Fruit fly (Drosophila melanogaster): ENCODE measurements around the gene Arpc3A.

- TF ChIP-seq CG8478 (optimal IDR thresholded peaks at IDR 0.05) (no peak), Dll (optimal IDR thresholded peaks at IDR 0.05) (no peak), psq (optimal IDR thresholded peaks at IDR 0.05) (no peak), EcR (GFP tag; optimal IDR thresholded peaks at IDR 0.05) (no peak), pan (optimal IDR thresholded peaks at IDR 0.05) (no peak), usp (GFP tag; optimal IDR thresholded peaks at IDR 0.05) (no peak)
These were observed 24.1 kb upstream of the Arpc3A start for dm6 chr3R:15810369-15810768.
